Worm (Caenorhabditis elegans): ENCODE results near the gene srw-109.

Gene srw-109

DNA sequence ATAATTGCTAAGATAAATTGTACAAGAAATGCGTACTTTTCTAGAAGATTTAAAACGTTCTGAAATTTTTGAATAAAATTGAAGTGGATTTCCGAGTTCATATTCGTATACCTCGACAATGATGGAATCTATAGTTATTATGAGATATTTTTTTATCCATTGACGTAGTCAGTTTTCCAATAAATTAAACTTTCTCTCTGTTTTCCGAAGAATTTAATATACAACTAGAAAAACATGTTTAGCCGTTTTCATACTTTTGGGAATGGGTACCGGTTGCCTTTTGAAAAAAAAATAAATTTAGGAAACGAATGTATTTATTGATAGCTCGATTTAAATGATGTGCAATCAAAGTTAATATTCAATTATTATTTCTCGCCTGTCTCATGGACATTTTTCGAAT, at the start of gene srw-109:
Gene srw-109 (minus strand): TSS at position 101 of the 400 bp plus-strand sequence.
- no peak for TF ChIP-seq jun-1 (tag; optimal IDR thresholded peaks at IDR 0.05)
- no peak for TF ChIP-seq hlh-4 (tag; optimal IDR thresholded peaks at IDR 0.05)
- TF ChIP-seq nhr-77 (tag; optimal IDR thresholded peaks at IDR 0.05), result no peak
- no peak for TF ChIP-seq nhr-90 (tag; optimal IDR thresholded peaks at IDR 0.05; ENCODE audit: poor library complexity)
- no peak for TF ChIP-seq ets-5 (GFP tag; IDR thresholded peaks at IDR 0.05)
- TF ChIP-seq mep-1 (tag; optimal IDR thresholded peaks at IDR 0.05), result no peak
- no peak for TF ChIP-seq unc-130 (tag; optimal IDR thresholded peaks at IDR 0.05)
- TF ChIP-seq sox-4 (tag; optimal IDR thresholded peaks at IDR 0.05), result no peak
- TF ChIP-seq lin-35 (GFP tag; optimal IDR thresholded peaks at IDR 0.05), result no peak
- TF ChIP-seq ceh-8 (GFP tag; optimal IDR thresholded peaks at IDR 0.05), result no peak
- TF ChIP-seq unc-98 (GFP tag; IDR thresholded peaks at IDR 0.05), result no peak
- TF ChIP-seq nhr-84 (tag; optimal IDR thresholded peaks at IDR 0.05), result no peak

DNA sequence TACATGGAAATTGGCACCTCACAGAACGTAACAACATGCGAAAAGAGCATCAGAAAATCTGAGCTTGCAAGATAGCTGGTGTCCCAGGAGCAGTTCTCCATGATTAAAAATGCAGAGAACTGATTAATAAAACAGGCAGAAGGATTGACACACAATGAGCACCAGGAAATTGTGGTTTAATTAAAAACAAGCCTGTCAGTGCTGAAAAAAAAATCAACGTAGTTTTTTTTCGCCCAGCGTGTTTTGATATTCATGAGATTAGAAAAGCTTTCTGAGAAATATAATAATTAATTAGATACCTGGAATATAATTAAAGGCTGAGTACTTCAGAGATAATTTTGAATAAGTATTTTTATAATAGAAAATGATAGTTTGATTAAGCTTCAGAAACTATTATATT, 48.9 kb upstream of the srw-109 start, which contains the start of gene srh-246:
Gene srh-246 (minus strand): TSS at position 101 of the 400 bp plus-strand sequence.
- TF ChIP-seq lin-15B (tag; optimal IDR thresholded peaks at IDR 0.05) (no peak), ceh-90 (tag; optimal IDR thresholded peaks at IDR 0.05) (no peak), xbp-1 (tag; optimal IDR thresholded peaks at IDR 0.05) (no peak), aha-1 (tag; optimal IDR thresholded peaks at IDR 0.05) (no peak), dpl-1 (GFP tag; optimal IDR thresholded peaks at IDR 0.05) (no peak), fos-1 (tag; optimal IDR thresholded peaks at IDR 0.05) (no peak)

DNA sequence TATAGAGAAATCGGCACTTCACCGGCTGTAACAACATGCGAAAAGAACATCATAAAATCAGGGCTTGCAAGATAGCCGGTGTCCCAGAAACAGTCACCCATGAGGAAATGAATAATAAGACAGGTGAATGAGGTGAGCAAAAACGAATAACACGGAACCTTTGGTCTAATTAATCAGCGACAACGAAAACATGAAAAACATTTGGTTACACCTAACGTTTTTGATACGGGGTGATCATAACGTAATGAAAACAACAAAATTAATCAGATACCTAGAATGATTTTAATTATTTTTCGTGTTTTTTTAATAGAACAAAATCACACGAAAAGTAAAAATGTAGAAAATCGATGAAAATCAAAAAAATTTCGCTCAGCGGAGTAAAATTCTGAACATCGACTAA, 47.1 kb upstream of the srw-109 start, which contains the start of gene srh-245:
Gene srh-245 (minus strand): TSS at position 101 of the 400 bp plus-strand sequence.
- TF ChIP-seq lin-15B (tag; optimal IDR thresholded peaks at IDR 0.05), result no peak
- TF ChIP-seq egl-13 (tag; optimal IDR thresholded peaks at IDR 0.05), result no peak
- TF ChIP-seq C34B4.2 (tag; optimal IDR thresholded peaks at IDR 0.05), result no peak
- no peak for TF ChIP-seq mep-1 (tag; optimal IDR thresholded peaks at IDR 0.05)
- no peak for TF ChIP-seq ama-1 (optimal IDR thresholded peaks at IDR 0.05)
- TF ChIP-seq zag-1 (tag; optimal IDR thresholded peaks at IDR 0.05), result no peak
- no peak for TF ChIP-seq mdl-1 (tag; optimal IDR thresholded peaks at IDR 0.05)
- TF ChIP-seq unc-130 (tag; optimal IDR thresholded peaks at IDR 0.05), result no peak
- no peak for TF ChIP-seq grh-1 (GFP tag; IDR thresholded peaks at IDR 0.05)
- no peak for TF ChIP-seq vab-15 (tag; optimal IDR thresholded peaks at IDR 0.05)
- no peak for TF ChIP-seq unc-98 (GFP tag; IDR thresholded peaks at IDR 0.05)
- TF ChIP-seq nhr-71 (tag; optimal IDR thresholded peaks at IDR 0.05), result no peak
- no peak for TF ChIP-seq nhr-19 (GFP tag; conservative IDR thresholded peaks at IDR 0.05)
- no peak for TF ChIP-seq ceh-8 (GFP tag; optimal IDR thresholded peaks at IDR 0.05)
- no peak for TF ChIP-seq unc-30 (tag; optimal IDR thresholded peaks at IDR 0.05)
- TF ChIP-seq ceh-90 (tag; optimal IDR thresholded peaks at IDR 0.05), result no peak
- TF ChIP-seq ceh-88 (GFP tag; IDR thresholded peaks at IDR 0.05), result no peak
- no peak for TF ChIP-seq nhr-28 (tag; optimal IDR thresholded peaks at IDR 0.05)
- no peak for TF ChIP-seq blmp-1 (tag; optimal IDR thresholded peaks at IDR 0.05)

DNA sequence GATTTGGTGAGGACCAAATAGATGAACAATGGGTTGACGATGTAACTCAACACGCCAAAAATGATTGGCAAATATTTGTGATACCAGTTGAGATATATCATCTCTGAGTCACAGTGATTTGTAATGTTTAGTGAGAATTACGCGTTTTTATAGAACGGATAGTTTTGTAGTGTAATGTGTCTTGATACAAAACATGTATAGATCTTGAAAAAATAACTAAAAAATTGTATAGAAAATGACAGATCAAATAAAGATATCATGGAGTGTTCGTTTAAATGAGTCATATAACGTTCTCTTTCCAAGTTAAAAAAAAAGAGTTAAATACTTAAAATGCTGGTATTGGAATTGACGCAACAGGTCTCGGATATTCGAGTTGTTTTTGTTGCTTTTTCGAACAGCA, 45.7 kb upstream of the srw-109 start, which contains the start of gene srj-6:
Gene srj-6 (minus strand): TSS at position 101 of the 400 bp plus-strand sequence.
- TF ChIP-seq F16B12.6 (tag; optimal IDR thresholded peaks at IDR 0.05) (no peak), nhr-47 (tag; optimal IDR thresholded peaks at IDR 0.05) (no peak), nhr-19 (GFP tag; conservative IDR thresholded peaks at IDR 0.05) (no peak), nhr-28 (tag; optimal IDR thresholded peaks at IDR 0.05) (no peak), dpl-1 (GFP tag; optimal IDR thresholded peaks at IDR 0.05) (no peak), sup-37 (GFP tag; optimal IDR thresholded peaks at IDR 0.05) (no peak), mep-1 (tag; optimal IDR thresholded peaks at IDR 0.05) (no peak)

DNA sequence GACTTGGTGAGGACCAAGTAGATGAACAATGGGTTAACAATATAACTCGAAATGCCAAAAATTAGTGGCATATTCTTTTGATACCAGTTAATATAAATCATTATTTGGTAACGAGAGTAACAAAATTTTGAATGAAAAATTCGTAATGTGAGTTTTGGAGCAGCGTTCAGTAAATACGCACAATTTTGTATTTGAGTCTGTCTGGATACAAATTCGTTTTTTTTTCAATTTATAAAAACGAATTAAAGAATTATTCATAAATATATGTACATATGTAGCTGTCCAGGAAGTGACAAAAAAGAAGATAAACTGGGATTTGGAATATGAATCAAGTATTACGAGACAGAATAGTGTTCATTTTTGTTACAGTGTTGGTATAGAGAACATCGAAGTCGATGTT, 44.2 kb upstream of the srw-109 start, which contains the start of gene srj-5:
Gene srj-5 (minus strand): TSS at position 101 of the 400 bp plus-strand sequence.
- TF ChIP-seq hlh-4 (tag; optimal IDR thresholded peaks at IDR 0.05), result no peak
- TF ChIP-seq pag-3 (tag; optimal IDR thresholded peaks at IDR 0.05; ENCODE audit: borderline replicate concordance, insufficient read depth), result no peak
- TF ChIP-seq zip-4 (GFP tag; optimal IDR thresholded peaks at IDR 0.05), result no peak
- no peak for TF ChIP-seq hpl-2 (GFP tag; optimal IDR thresholded peaks at IDR 0.05)
- no peak for TF ChIP-seq pqm-1 (tag; optimal IDR thresholded peaks at IDR 0.05)
- no peak for TF ChIP-seq aha-1 (tag; optimal IDR thresholded peaks at IDR 0.05)
- no peak for TF ChIP-seq nhr-20 (tag; optimal IDR thresholded peaks at IDR 0.05)
- TF ChIP-seq C04F5.9 (tag; optimal IDR thresholded peaks at IDR 0.05), result no peak
- no peak for TF ChIP-seq dpl-1 (GFP tag; optimal IDR thresholded peaks at IDR 0.05)
- no peak for TF ChIP-seq ceh-8 (GFP tag; optimal IDR thresholded peaks at IDR 0.05)
- no peak for TF ChIP-seq ceh-63 (GFP tag; optimal IDR thresholded peaks at IDR 0.05)
- TF ChIP-seq nhr-11 (tag; optimal IDR thresholded peaks at IDR 0.05), result no peak
- TF ChIP-seq nhr-28 (tag; optimal IDR thresholded peaks at IDR 0.05), result no peak
- no peak for TF ChIP-seq C16A3.4 (tag; optimal IDR thresholded peaks at IDR 0.05)
- no peak for TF ChIP-seq ztf-11 (tag; optimal IDR thresholded peaks at IDR 0.05)
- TF ChIP-seq nhr-47 (tag; optimal IDR thresholded peaks at IDR 0.05), result no peak
- no peak for TF ChIP-seq Y116A8C.19 (tag; optimal IDR thresholded peaks at IDR 0.05; ENCODE audit: borderline replicate concordance)
- TF ChIP-seq egl-13 (tag; optimal IDR thresholded peaks at IDR 0.05), result no peak
- no peak for TF ChIP-seq C34B4.2 (tag; optimal IDR thresholded peaks at IDR 0.05)

All from whole organism, L1 larva.